2 fruit fly cellular contexts compared by ENCODE assay signal in the genomic region with DNA sequence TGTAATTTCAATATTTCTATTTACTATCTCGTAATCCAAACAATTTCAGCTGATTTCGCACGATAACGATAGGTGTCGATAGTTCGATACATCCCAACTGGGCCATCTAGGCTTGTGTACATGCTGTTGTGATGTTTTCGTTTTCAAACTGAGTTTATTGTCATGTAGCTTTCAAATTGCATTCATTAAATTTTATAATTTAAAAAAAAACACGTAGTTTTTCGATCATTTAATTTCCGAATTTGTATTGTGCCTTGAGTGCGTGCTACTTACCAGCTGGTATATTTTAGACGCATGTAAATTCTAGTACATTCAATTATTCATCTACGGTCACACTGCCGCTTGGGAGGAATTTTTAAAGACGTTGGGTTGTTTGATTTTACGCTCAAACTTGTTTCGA.
TF ChIP-seq lines count a peak whose summit lies in the region.

Gene CG13623 (minus strand): TSS at position 231 of the 400 bp plus-strand sequence.
Gene ana1 (plus strand): TSS at position 249 of the 400 bp plus-strand sequence.

- no peak for TF ChIP-seq CTCF in whole organism, embryonic (GFP tag; optimal IDR thresholded peaks at IDR 0.05; lab: Kevin White, UChicago)

TF ChIP-seq in whole organism, adult, 20 proteins besides CTCF, POLR2A, EP300 and RAD21:
- TF ChIP-seq CG33017 (tag; optimal IDR thresholded peaks at IDR 0.05; lab: Kevin White, UChicago) (no peak), ovo (GFP tag; optimal IDR thresholded peaks at IDR 0.05; lab: Kevin White, UChicago) (no peak), toe (GFP tag; optimal IDR thresholded peaks at IDR 0.05; lab: Kevin White, UChicago) (peak; percentile 19), cnc (optimal IDR thresholded peaks at IDR 0.05; lab: Kevin White, UChicago) (no peak), CG7101 (tag; optimal IDR thresholded peaks at IDR 0.05; lab: Kevin White, UChicago) (no peak), Mnt (GFP tag; optimal IDR thresholded peaks at IDR 0.05; lab: Kevin White, UChicago) (peak; percentile 44), CG11617 (GFP tag; optimal IDR thresholded peaks at IDR 0.05; lab: Kevin White, UChicago) (no peak), Clk (GFP tag; optimal IDR thresholded peaks at IDR 0.05; lab: Kevin White, UChicago) (no peak), bab1 (GFP tag; optimal IDR thresholded peaks at IDR 0.05; lab: Kevin White, UChicago) (peak; percentile 29)

TF ChIP-seq in whole organism, embryonic, 481 proteins besides CTCF, POLR2A, EP300 and RAD21 (continues in another document):
- TF ChIP-seq CG15514 (GFP tag; optimal IDR thresholded peaks at IDR 0.05; lab: Kevin White, UChicago) (peak; percentile 45), HHEX (GFP tag; optimal IDR thresholded peaks at IDR 0.05; lab: Kevin White, UChicago) (no peak), HmgZ (tag; optimal IDR thresholded peaks at IDR 0.05; lab: Kevin White, UChicago) (peak; percentile 1), CG2875 (GFP tag; optimal IDR thresholded peaks at IDR 0.05; lab: Kevin White, UChicago) (no peak), CoRest (tag; optimal IDR thresholded peaks at IDR 0.05; lab: Kevin White, UChicago) (peak; percentile 34), CG8089 (GFP tag; optimal IDR thresholded peaks at IDR 0.05; lab: Kevin White, UChicago) (no peak), Xbp1 (GFP tag; optimal IDR thresholded peaks at IDR 0.05; lab: Kevin White, UChicago) (no peak), Stat92E (GFP tag; optimal IDR thresholded peaks at IDR 0.05; lab: Kevin White, UChicago) (peak in 1 of 3 experiments; percentile 21), stwl (tag; optimal IDR thresholded peaks at IDR 0.05; lab: Kevin White, UChicago) (peak; percentile 88), CG13287 (GFP tag; IDR thresholded peaks at IDR 0.05; lab: Robert Waterston, UW; ENCODE audit: partially characterized antibody) (peak; percentile 77), emc (GFP tag; optimal IDR thresholded peaks at IDR 0.05; lab: Kevin White, UChicago) (no peak), unc-4 (GFP tag; IDR thresholded peaks at IDR 0.05; lab: Robert Waterston, UW; ENCODE audit: partially characterized antibody) (peak; percentile 69), CG4617 (GFP tag; optimal IDR thresholded peaks at IDR 0.05; lab: Kevin White, UChicago; ENCODE audit: borderline replicate concordance) (peak; percentile 77), CG2129 (GFP tag; IDR thresholded peaks at IDR 0.05; lab: Robert Waterston, UW; ENCODE audit: partially characterized antibody) (peak; percentile 21; the same call in 1 of the 2 replicates), NFAT (GFP tag; IDR thresholded peaks at IDR 0.05; lab: Robert Waterston, UW) (no peak), bbx (GFP tag; IDR thresholded peaks at IDR 0.05; lab: Robert Waterston, UW; ENCODE audit: partially characterized antibody) (peak; percentile 40; the same call in 1 of the 2 replicates), CG15011 (GFP tag; optimal IDR thresholded peaks at IDR 0.05; lab: Kevin White, UChicago) (no peak), gfzf (GFP tag; optimal IDR thresholded peaks at IDR 0.05; lab: Kevin White, UChicago) (peak; percentile 87), vnd (GFP tag; IDR thresholded peaks at IDR 0.05; lab: Robert Waterston, UW; ENCODE audit: partially characterized antibody) (0 out of 3 replicates have a peak, but pooled peaks have one; percentile 37), jigr1 (GFP tag; IDR thresholded peaks at IDR 0.05; lab: Robert Waterston, UW) (no peak), Max (GFP tag; optimal IDR thresholded peaks at IDR 0.05; lab: Kevin White, UChicago) (peak; percentile 32), exex (tag; optimal IDR thresholded peaks at IDR 0.05; lab: Kevin White, UChicago) (no peak), CG2116 (GFP tag; optimal IDR thresholded peaks at IDR 0.05; lab: Kevin White, UChicago) (peak; percentile 68), hb (GFP tag; IDR thresholded peaks at IDR 0.05; lab: Robert Waterston, UW; ENCODE audit: partially characterized antibody) (0 out of 3 replicates have a peak, but pooled peaks have one; percentile 57), fru (optimal IDR thresholded peaks at IDR 0.05; lab: Kevin White, UChicago) (no peak), Elba2 (GFP tag; optimal IDR thresholded peaks at IDR 0.05; lab: Kevin White, UChicago) (peak; percentile 51), crp (GFP tag; optimal IDR thresholded peaks at IDR 0.05; lab: Kevin White, UChicago) (peak; percentile 51 to 87), Hr3 (GFP tag; optimal IDR thresholded peaks at IDR 0.05; lab: Kevin White, UChicago) (peak; percentile 4), trem (tag; optimal IDR thresholded peaks at IDR 0.05; lab: Kevin White, UChicago) (peak; percentile 69), BEAF-32 (GFP tag; optimal IDR thresholded peaks at IDR 0.05; lab: Kevin White, UChicago) (peak; percentile 72), MESR4 (GFP tag; optimal IDR thresholded peaks at IDR 0.05; lab: Kevin White, UChicago) (peak; percentile 37), bab2 (GFP tag; optimal IDR thresholded peaks at IDR 0.05; lab: Kevin White, UChicago) (no peak), ind (GFP tag; optimal IDR thresholded peaks at IDR 0.05; lab: Kevin White, UChicago) (no peak), cg (GFP tag; optimal IDR thresholded peaks at IDR 0.05; lab: Kevin White, UChicago) (no peak), Med (GFP tag; lab: Kevin White, UChicago) (peak; percentile 55), tna (GFP tag; IDR thresholded peaks at IDR 0.05; lab: Robert Waterston, UW; ENCODE audit: partially characterized antibody) (peak; percentile 21; the same call in 1 of the 2 replicates), YL-1 (GFP tag; optimal IDR thresholded peaks at IDR 0.05; lab: Kevin White, UChicago) (peak; percentile 80), sens-2 (GFP tag; IDR thresholded peaks at IDR 0.05; lab: Robert Waterston, UW) (no peak), bsh (GFP tag; optimal IDR thresholded peaks at IDR 0.05; lab: Kevin White, UChicago) (no peak), ci (GFP tag; IDR thresholded peaks at IDR 0.05; lab: Robert Waterston, UW) (no peak), CG13424 (tag; optimal IDR thresholded peaks at IDR 0.05; lab: Kevin White, UChicago) (no peak), CG32532 (GFP tag; IDR thresholded peaks at IDR 0.05; lab: Robert Waterston, UW) (no peak), Eip74EF (GFP tag; optimal IDR thresholded peaks at IDR 0.05; lab: Kevin White, UChicago) (no peak), CG14860 (GFP tag; IDR thresholded peaks at IDR 0.05; lab: Robert Waterston, UW; ENCODE audit: partially characterized antibody) (peak; percentile 38; the same call in 1 of the 3 replicates), inv (GFP tag; IDR thresholded peaks at IDR 0.05; lab: Robert Waterston, UW; ENCODE audit: partially characterized antibody) (peak; percentile 47), Ssrp (tag; optimal IDR thresholded peaks at IDR 0.05; lab: Kevin White, UChicago) (no peak), CG10267 (tag; optimal IDR thresholded peaks at IDR 0.05; lab: Kevin White, UChicago) (peak; percentile 49), NfI (GFP tag; optimal IDR thresholded peaks at IDR 0.05; lab: Kevin White, UChicago) (no peak), Sin3A (optimal IDR thresholded peaks at IDR 0.05; lab: Kevin White, UChicago) (peak; percentile 70), sna (GFP tag; IDR thresholded peaks at IDR 0.05; lab: Robert Waterston, UW; ENCODE audit: partially characterized antibody) (peak; percentile 49; the same call in 1 of the 2 replicates), CG3847 (GFP tag; IDR thresholded peaks at IDR 0.05; lab: Robert Waterston, UW) (peak; percentile 27; the same call in 1 of the 2 replicates), CG9797 (GFP tag; optimal IDR thresholded peaks at IDR 0.05; lab: Kevin White, UChicago) (peak; percentile 88), nmo (GFP tag; optimal IDR thresholded peaks at IDR 0.05; lab: Kevin White, UChicago) (peak; percentile 56), D (optimal IDR thresholded peaks at IDR 0.05; lab: Kevin White, UChicago) (no peak), D (GFP tag; optimal IDR thresholded peaks at IDR 0.05; lab: Kevin White, UChicago) (no peak), CG10654 (GFP tag; optimal IDR thresholded peaks at IDR 0.05; lab: Kevin White, UChicago) (no peak), Sry-δ (GFP tag; optimal IDR thresholded peaks at IDR 0.05; lab: Kevin White, UChicago) (peak; percentile 63), trh (GFP tag; optimal IDR thresholded peaks at IDR 0.05; lab: Kevin White, UChicago) (no peak), CG4404 (GFP tag; IDR thresholded peaks at IDR 0.05; lab: Robert Waterston, UW) (no peak), hbn (GFP tag; IDR thresholded peaks at IDR 0.05; lab: Robert Waterston, UW; ENCODE audit: partially characterized antibody) (peak; percentile 44; the same call in 1 of the 2 replicates), Scr (GFP tag; IDR thresholded peaks at IDR 0.05; lab: Robert Waterston, UW; ENCODE audit: partially characterized antibody) (peak; percentile 66), Dref (GFP tag; IDR thresholded peaks at IDR 0.05; lab: Robert Waterston, UW) (peak; percentile 77), Awh (GFP tag; IDR thresholded peaks at IDR 0.05; lab: Robert Waterston, UW) (no peak), hkb (optimal IDR thresholded peaks at IDR 0.05; lab: Kevin White, UChicago) (peak; percentile 20), hkb (GFP tag; IDR thresholded peaks at IDR 0.05; lab: Robert Waterston, UW) (no peak), CG7372 (GFP tag; IDR thresholded peaks at IDR 0.05; lab: Robert Waterston, UW) (no peak), E2f2 (GFP tag; IDR thresholded peaks at IDR 0.05; lab: Robert Waterston, UW) (peak; percentile 85), CG34224 (GFP tag; IDR thresholded peaks at IDR 0.05; lab: Robert Waterston, UW; ENCODE audit: partially characterized antibody) (peak; percentile 67; the same call in 2 of the 3 replicates), Dp (GFP tag; optimal IDR thresholded peaks at IDR 0.05; lab: Kevin White, UChicago) (peak; percentile 78), CG18619 (GFP tag; optimal IDR thresholded peaks at IDR 0.05; lab: Kevin White, UChicago) (no peak), pzg (GFP tag; optimal IDR thresholded peaks at IDR 0.05; lab: Kevin White, UChicago) (peak; percentile 79), pum (GFP tag; optimal IDR thresholded peaks at IDR 0.05; lab: Kevin White, UChicago) (no peak), Dll (GFP tag; IDR thresholded peaks at IDR 0.05; lab: Robert Waterston, UW; ENCODE audit: partially characterized antibody) (peak; percentile 73; the same call in 3 of the 4 replicates)
